Worm (Caenorhabditis elegans): Measurements from ENCODE around the gene ubc-15.

- TF ChIP-seq pha-4 (tag; optimal IDR thresholded peaks at IDR 0.05) (no peak), lin-11 (tag; optimal IDR thresholded peaks at IDR 0.05) (no peak), ztf-16 (tag; optimal IDR thresholded peaks at IDR 0.05) (no peak), fkh-6 (tag; optimal IDR thresholded peaks at IDR 0.05) (no peak), hlh-15 (tag; optimal IDR thresholded peaks at IDR 0.05) (no peak), C38D4.7 (GFP tag; optimal IDR thresholded peaks at IDR 0.05) (no peak), nhr-11 (tag; optimal IDR thresholded peaks at IDR 0.05) (no peak), mec-3 (tag; optimal IDR thresholded peaks at IDR 0.05; ENCODE audit: borderline replicate concordance) (no peak), lim-6 (tag; optimal IDR thresholded peaks at IDR 0.05) (no peak), K02D7.2 (tag; optimal IDR thresholded peaks at IDR 0.05) (no peak), pqm-1 (tag; optimal IDR thresholded peaks at IDR 0.05) (no peak), unc-55 (GFP tag; optimal IDR thresholded peaks at IDR 0.05) (no peak), dmd-4 (tag; optimal IDR thresholded peaks at IDR 0.05; ENCODE audit: borderline replicate concordance) (no peak)
Measured at ce11 chrII:2871816-2872215, 41.6 kb downstream of the ubc-15 start, which contains the start of gene Y110A2AL.10.
